Worm (Caenorhabditis elegans): Measurements from ENCODE around the gene ceh-33.
A peak's percentile ranks its signal among the peaks of the same experiment; 100 is the strongest.

DNA sequence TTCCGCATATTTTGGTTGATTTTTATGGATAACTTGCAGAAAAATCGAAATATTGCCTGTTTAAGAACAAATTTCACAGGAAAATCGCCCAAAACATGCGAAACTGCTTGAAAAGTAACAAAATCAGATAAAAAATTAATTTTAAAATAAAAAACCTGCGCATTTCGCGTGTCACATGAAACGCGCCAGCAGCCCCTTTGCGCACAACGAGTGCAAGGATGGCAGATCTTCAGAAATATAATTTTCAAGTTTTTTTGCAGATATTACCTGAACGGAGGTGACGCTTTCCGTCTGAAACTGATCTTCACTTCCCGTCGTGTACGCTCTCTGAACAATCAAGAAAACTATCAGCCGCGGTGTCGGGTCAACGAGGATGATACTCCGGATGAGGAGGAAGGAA lies 49.5 kb downstream of the ceh-33 start:
- TF ChIP-seq F55B11.4 (tag; optimal IDR thresholded peaks at IDR 0.05; ENCODE audit: borderline replicate concordance, insufficient read depth) (no peak), somi-1 (GFP tag; optimal IDR thresholded peaks at IDR 0.05) (no peak), ama-1 (optimal IDR thresholded peaks at IDR 0.05) (no peak), ama-1 (GFP tag; optimal IDR thresholded peaks at IDR 0.05) (no peak), egl-44 (GFP tag; IDR thresholded peaks at IDR 0.05) (no peak), sea-2 (GFP tag; IDR thresholded peaks at IDR 0.05) (no peak), cebp-1 (GFP tag; IDR thresholded peaks at IDR 0.05) (no peak), cebp-1 (tag; optimal IDR thresholded peaks at IDR 0.05) (peak; percentile 36), let-526 (GFP tag; IDR thresholded peaks at IDR 0.05) (no peak), repo-1 (tag; optimal IDR thresholded peaks at IDR 0.05) (no peak), F23B12.7 (tag; optimal IDR thresholded peaks at IDR 0.05; ENCODE audit: insufficient read depth) (peak; percentile 9), dpl-1 (GFP tag; optimal IDR thresholded peaks at IDR 0.05) (no peak), ztf-3 (GFP tag; optimal IDR thresholded peaks at IDR 0.05) (no peak), Y53G8AR.9 (GFP tag; conservative IDR thresholded peaks at IDR 0.05) (0 out of 2 replicates have a peak, but pooled peaks have one; percentile 46), dpff-1 (tag; optimal IDR thresholded peaks at IDR 0.05) (no peak)
